Worm (Caenorhabditis elegans): Measurements from ENCODE around the gene asb-1.

DNA sequence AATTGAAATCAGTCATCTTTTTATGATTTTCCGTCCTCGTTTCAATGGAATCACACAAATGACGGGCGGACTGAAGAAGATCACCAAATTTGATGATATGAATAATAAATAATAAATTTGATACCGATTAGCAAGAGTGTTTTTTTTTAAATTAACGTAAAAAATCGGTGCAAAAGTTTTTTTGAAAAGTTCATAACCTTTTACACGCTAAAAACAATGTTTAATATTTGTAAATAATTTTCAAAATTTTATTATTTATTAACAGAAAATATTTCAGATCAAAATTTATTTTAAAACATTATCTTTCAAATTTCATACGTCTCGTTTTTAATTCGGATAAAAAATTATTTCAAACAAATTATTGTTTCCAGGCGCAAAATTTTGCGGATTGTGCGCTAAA lies 50.7 kb downstream of the asb-1 start, which contains the start of gene M88.3:
- TF ChIP-seq ama-1 (optimal IDR thresholded peaks at IDR 0.05), result no peak
- TF ChIP-seq ceh-36 (tag; optimal IDR thresholded peaks at IDR 0.05), result no peak
- no peak for TF ChIP-seq ets-7 (tag; optimal IDR thresholded peaks at IDR 0.05)
- no peak for TF ChIP-seq hmg-4 (GFP tag; optimal IDR thresholded peaks at IDR 0.05)
- TF ChIP-seq hmbx-1 (tag; optimal IDR thresholded peaks at IDR 0.05), result no peak
